Worm (Caenorhabditis elegans) whole organism, late embryonic: ENCODE results near the gene Y32G9B.1.
A peak's percentile ranks its signal among the peaks of the same experiment; 100 is the strongest.
"Not testable (repeated sequence)": the region's sequence is repeated elsewhere in the genome, so short reads cannot be mapped to it uniquely, and the experiment has no call there.

Experiments
- C08G9.2 ChIP-seq: sonication (generic microtip); optimal IDR thresholded peaks from 2 replicates; lab custom pipeline; 2016; ENCODE audit warnings: mild to moderate bottlenecking, missing genetic modification characterization, moderate library complexity, missing compliant biosample characterization
- F13H6.1 ChIP-seq: sonication (generic microtip); optimal IDR thresholded peaks from 2 replicates; lab custom pipeline; 2016; ENCODE audit warnings: missing genetic modification characterization, missing compliant biosample characterization
- Y22D7AL.16 ChIP-seq: sonication (generic microtip); optimal IDR thresholded peaks from 2 replicates; lab custom pipeline; 2016; ENCODE audit warnings: missing genetic modification characterization, missing compliant biosample characterization
- ceh-14 ChIP-seq: sonication (generic microtip); optimal IDR thresholded peaks from 2 replicates; lab custom pipeline; 2016; ENCODE audit warnings: missing genotype, missing genetic modification characterization, missing compliant biosample characterization
- ceh-18 ChIP-seq: sonication (generic microtip); optimal IDR thresholded peaks from 2 replicates; lab custom pipeline; 2016; ENCODE audit warnings: missing genetic modification characterization, missing compliant biosample characterization
- ceh-19 ChIP-seq: fragments of 200-800 bp; sonication (Bioruptor generic); optimal IDR thresholded peaks from 2 replicates; lab custom pipeline; 2018; ENCODE audit warnings: mild to moderate bottlenecking, missing genetic modification characterization, missing compliant biosample characterization
- ceh-22 ChIP-seq: sonication (generic microtip); optimal IDR thresholded peaks from 2 replicates; lab custom pipeline; 2017; ENCODE audit warnings: missing biosample characterization, missing genetic modification characterization
- ceh-24 ChIP-seq: sonication (generic microtip); optimal IDR thresholded peaks from 2 replicates; lab custom pipeline; 2016; ENCODE audit warnings: mild to moderate bottlenecking, missing genetic modification characterization, missing compliant biosample characterization
- ceh-30 ChIP-seq: fragments of 150-350 bp; optimal IDR thresholded peaks from 2 replicates; lab custom pipeline; 2014; ENCODE audit warnings: missing biosample characterization, missing genetic modification characterization
- ceh-45 ChIP-seq: fragments of 200-800 bp; sonication (Bioruptor generic); IDR thresholded peaks from 2 replicates; pipeline ENCODE4 v1.3.6; 2022; ENCODE audit warnings: missing genetic modification reagents, missing genetic modification characterization, missing compliant biosample characterization
- ceh-6 ChIP-seq: fragments of 200-800 bp; sonication (Bioruptor generic); optimal IDR thresholded peaks from 2 replicates; lab custom pipeline; 2018; ENCODE audit warnings: mild to moderate bottlenecking, missing genetic modification characterization, missing compliant biosample characterization
- dmd-4 ChIP-seq: sonication (generic microtip); optimal IDR thresholded peaks from 2 replicates; lab custom pipeline; 2016; ENCODE audit warnings: borderline replicate concordance, missing genetic modification characterization, missing compliant biosample characterization
- dve-1 ChIP-seq: sonication (generic microtip); optimal IDR thresholded peaks from 2 replicates; lab custom pipeline; 2017; ENCODE audit warnings: antibody characterized with exemption, mild to moderate bottlenecking, missing genetic modification characterization, missing compliant biosample characterization
- elt-4 ChIP-seq: sonication (generic microtip); optimal IDR thresholded peaks from 2 replicates; lab custom pipeline; 2016; ENCODE audit warnings: missing genetic modification characterization, missing compliant biosample characterization
- eyg-1 ChIP-seq: sonication (generic microtip); optimal IDR thresholded peaks from 2 replicates; lab custom pipeline; 2016; ENCODE audit warnings: missing genotype, missing genetic modification characterization, missing compliant biosample characterization
- hlh-15 ChIP-seq: sonication (generic microtip); optimal IDR thresholded peaks from 2 replicates; lab custom pipeline; 2016; ENCODE audit warnings: missing genetic modification characterization, missing compliant biosample characterization
- hlh-30 ChIP-seq: sonication (generic microtip); optimal IDR thresholded peaks from 2 replicates; lab custom pipeline; 2017; ENCODE audit warnings: antibody characterized with exemption, missing genetic modification characterization, missing compliant biosample characterization; ENCODE audit not compliant: insufficient read depth
- lin-11 ChIP-seq: fragments of 200-800 bp; sonication (Bioruptor generic); optimal IDR thresholded peaks from 2 replicates; lab custom pipeline; 2018; ENCODE audit warnings: mild to moderate bottlenecking, missing genetic modification characterization, missing compliant biosample characterization
- madf-2 ChIP-seq: sonication (generic microtip); optimal IDR thresholded peaks from 2 replicates; lab custom pipeline; 2017; ENCODE audit warnings: missing genetic modification characterization, missing compliant biosample characterization
- nfya-1 ChIP-seq: sonication (generic microtip); optimal IDR thresholded peaks from 2 replicates; lab custom pipeline; 2017; ENCODE audit warnings: missing genetic modification characterization, mild to moderate bottlenecking, missing compliant biosample characterization, antibody characterized with exemption, moderate library complexity
- nhr-11 ChIP-seq: fragments of 150-350 bp; optimal IDR thresholded peaks from 2 replicates; lab custom pipeline; 2014; ENCODE audit warnings: missing biosample characterization, missing genetic modification characterization
- odd-2 ChIP-seq: sonication (generic microtip); optimal IDR thresholded peaks from 2 replicates; lab custom pipeline; 2017; ENCODE audit warnings: antibody characterized with exemption, mild to moderate bottlenecking, missing genetic modification characterization, missing compliant biosample characterization
- pag-3 ChIP-seq: sonication (generic microtip); optimal IDR thresholded peaks from 2 replicates; lab custom pipeline; 2016; ENCODE audit warnings: missing compliant biosample characterization, missing genetic modification characterization, borderline replicate concordance
- pax-1 ChIP-seq: fragments of 150-350 bp; optimal IDR thresholded peaks from 2 replicates; lab custom pipeline; 2014; ENCODE audit warnings: missing biosample characterization, missing genetic modification characterization
- pha-2 ChIP-seq: sonication (generic microtip); optimal IDR thresholded peaks from 2 replicates; lab custom pipeline; 2017; ENCODE audit warnings: mild to moderate bottlenecking, missing genetic modification characterization, missing compliant biosample characterization
- pha-4 ChIP-seq: fragments of 150-350 bp; optimal IDR thresholded peaks from 2 replicates; lab custom pipeline; 2018; ENCODE audit warnings: missing biosample characterization, missing genetic modification reagents, missing genetic modification characterization
- rnt-1 ChIP-seq: sonication (generic microtip); optimal IDR thresholded peaks from 2 replicates; lab custom pipeline; 2016; ENCODE audit warnings: missing genetic modification characterization, missing compliant biosample characterization
- sdc-2 ChIP-seq: sonication (generic microtip); optimal IDR thresholded peaks from 2 replicates; lab custom pipeline; 2016; ENCODE audit warnings: missing genotype, missing genetic modification characterization, missing compliant biosample characterization
- syd-9 ChIP-seq: sonication (generic microtip); optimal IDR thresholded peaks from 2 replicates; lab custom pipeline; 2016; ENCODE audit warnings: mild to moderate bottlenecking, missing genetic modification characterization, moderate library complexity, missing compliant biosample characterization
- tbx-2 ChIP-seq: sonication (generic microtip); optimal IDR thresholded peaks from 2 replicates; lab custom pipeline; 2016; ENCODE audit warnings: missing genetic modification characterization, missing compliant biosample characterization
- ttx-3 ChIP-seq: sonication (generic microtip); optimal IDR thresholded peaks from 2 replicates; lab custom pipeline; 2016; ENCODE audit warnings: missing genetic modification reagents, missing genetic modification characterization, missing compliant biosample characterization
- unc-42 ChIP-seq: sonication (generic microtip); optimal IDR thresholded peaks from 2 replicates; lab custom pipeline; 2016; ENCODE audit warnings: missing genotype, missing genetic modification characterization, missing compliant biosample characterization
- unc-55 ChIP-seq: sonication (generic microtip); optimal IDR thresholded peaks from 2 replicates; lab custom pipeline; 2017; ENCODE audit warnings: missing biosample characterization, missing genetic modification reagents, missing genetic modification characterization
- unc-86 ChIP-seq: sonication (generic microtip); optimal IDR thresholded peaks from 2 replicates; lab custom pipeline; 2016; ENCODE audit warnings: missing genetic modification characterization, missing compliant biosample characterization
- ztf-16 ChIP-seq: sonication (generic microtip); optimal IDR thresholded peaks from 2 replicates; lab custom pipeline; 2017; ENCODE audit warnings: missing genetic modification characterization, missing compliant biosample characterization

Y32G9B.1 gene

DNA sequence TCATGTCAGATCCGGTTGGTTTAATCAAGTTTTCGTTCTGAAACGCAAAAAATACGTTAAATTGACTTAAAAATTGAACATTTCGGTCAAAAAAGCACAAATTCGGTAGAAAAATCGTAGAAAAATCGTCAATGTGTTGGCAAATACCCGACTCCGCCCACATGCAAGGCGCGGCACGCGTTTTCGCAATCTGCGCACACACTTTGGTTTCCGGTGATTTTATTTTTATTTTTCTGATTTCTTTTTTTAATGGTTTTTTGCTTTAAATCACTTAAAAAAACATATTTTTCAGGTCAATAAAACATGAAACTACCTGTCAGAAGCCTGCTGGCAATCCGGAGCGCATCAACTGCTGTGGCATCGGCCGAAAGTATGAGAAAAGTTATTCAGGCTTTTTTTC, 8.6 kb downstream of the Y32G9B.1 start, which contains the start of the genes gly-7 and mrpl-39 (continued):
- TF ChIP-seq ceh-19 (GFP tag; lab: Kevin White, UChicago): peak; percentile 14

DNA sequence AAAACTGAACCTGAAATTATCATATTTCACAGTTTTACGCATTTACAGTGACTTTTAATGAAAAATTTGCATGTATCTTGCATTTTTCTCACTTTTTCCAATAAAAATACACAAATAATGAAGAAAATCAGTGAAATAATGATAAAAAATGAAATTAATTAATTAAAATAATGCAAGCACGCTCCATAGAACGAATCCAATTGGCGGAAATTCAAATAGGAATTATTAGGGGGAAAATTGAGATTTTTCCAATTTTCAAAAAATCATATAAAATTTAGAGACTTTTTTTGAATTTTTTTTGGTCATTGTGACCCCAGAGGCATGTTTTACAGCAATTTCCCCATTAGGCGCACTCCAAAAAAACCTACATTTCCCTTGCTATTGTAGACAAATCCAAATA, 9.1 kb downstream of the Y32G9B.1 start:
- TF ChIP-seq dmd-4 (tag; lab: Kevin White, UChicago) (no peak), odd-2 (tag; lab: Kevin White, UChicago) (no peak), dve-1 (tag; lab: Kevin White, UChicago) (no peak), hlh-15 (tag; lab: Kevin White, UChicago) (no peak), ceh-45 (GFP tag; lab: Robert Waterston, UW) (no peak), Y22D7AL.16 (tag; lab: Kevin White, UChicago) (no peak), ceh-14 (tag; lab: Kevin White, UChicago) (no peak), sdc-2 (tag; lab: Kevin White, UChicago) (no peak), pag-3 (tag; lab: Kevin White, UChicago) (no peak), pax-1 (no peak), eyg-1 (no peak), ceh-6 (GFP tag; lab: Kevin White, UChicago) (no peak), unc-55 (GFP tag; lab: Kevin White, UChicago) (no peak)

DNA sequence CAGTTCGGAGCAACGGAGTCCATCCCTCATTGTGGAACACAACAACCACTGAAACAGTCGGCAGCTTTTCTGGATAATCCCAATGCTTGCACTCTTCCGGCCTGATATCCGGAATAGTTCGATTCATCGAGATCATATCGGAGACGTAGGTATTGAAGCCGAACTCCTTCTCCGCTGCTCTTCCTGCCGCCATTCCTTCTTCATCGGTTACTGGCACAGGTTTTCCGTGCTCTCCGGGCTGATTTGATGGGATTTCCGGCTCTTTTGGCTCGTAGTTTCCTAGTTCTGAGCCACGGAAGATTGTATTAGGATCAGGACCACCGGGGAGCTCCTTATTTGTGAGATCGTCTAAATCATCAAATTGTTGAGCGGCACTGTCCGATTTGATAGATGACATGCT, 9.9 kb downstream of the Y32G9B.1 start:
- TF ChIP-seq ztf-16: no peak
- no peak for TF ChIP-seq ceh-30 (tag; lab: Kevin White, UChicago)
- TF ChIP-seq ceh-45 (GFP tag; lab: Robert Waterston, UW): no peak
- TF ChIP-seq pha-2 (tag; lab: Kevin White, UChicago): no peak
- TF ChIP-seq syd-9: no peak
- TF ChIP-seq nhr-11: no peak
- no peak for TF ChIP-seq pha-4 (tag; lab: Kevin White, UChicago)
- no peak for TF ChIP-seq ttx-3 (tag; lab: Kevin White, UChicago)
- no peak for TF ChIP-seq F13H6.1 (tag; lab: Kevin White, UChicago)
- no peak for TF ChIP-seq unc-86 (tag; lab: Kevin White, UChicago)
- no peak for TF ChIP-seq tbx-2 (tag; lab: Kevin White, UChicago)

DNA sequence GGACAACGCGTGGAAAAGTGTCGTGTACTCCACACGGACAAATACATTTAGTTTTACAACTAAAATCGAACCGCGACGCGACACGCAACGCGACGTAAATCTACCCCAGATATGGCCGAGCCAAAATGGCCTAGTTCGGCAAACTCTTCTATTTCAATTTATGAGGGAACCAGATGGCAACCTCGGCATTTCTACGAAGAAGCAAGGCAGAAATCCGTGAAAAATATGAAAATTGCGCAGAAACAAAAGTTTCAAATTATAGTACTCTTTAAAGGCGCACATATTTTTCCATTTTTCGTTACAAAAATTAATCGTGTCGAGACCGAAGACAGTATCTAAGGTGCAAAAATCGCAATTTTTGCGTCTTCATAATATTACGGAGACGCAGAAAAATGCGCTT, 15.1 kb downstream of the Y32G9B.1 start, which contains the start of gene Y46H3A.5:
Gene Y46H3A.5, minus strand, starts transcription at position 101 of the 400 bp plus-strand sequence.
- not testable (repeated sequence) for TF ChIP-seq syd-9; hlh-30 (tag; lab: Kevin White, UChicago); madf-2
- TF ChIP-seq, all 69 proteins: peak for 0; not testable (repeated sequence) for 69

DNA sequence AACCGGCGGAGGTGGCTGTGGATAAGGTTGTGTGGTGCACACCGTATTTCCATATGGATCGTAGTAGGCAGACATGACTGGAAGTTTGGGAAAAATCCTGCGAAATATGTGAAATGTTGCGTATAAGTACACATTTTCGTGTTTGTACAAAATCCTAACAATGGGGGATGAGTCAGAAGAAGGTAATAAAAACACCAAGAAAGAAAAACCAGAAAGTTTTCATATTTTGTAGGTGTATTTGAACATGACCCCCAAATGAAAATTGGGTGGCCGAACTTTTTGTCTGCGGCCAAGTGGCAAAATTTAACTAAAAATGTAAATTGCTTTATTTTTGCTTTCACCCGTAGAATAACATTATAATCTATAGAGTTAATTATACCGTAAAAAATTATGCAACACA, 18.8 kb downstream of the Y32G9B.1 start, which contains the start of gene Y46H3A.4:
Gene Y46H3A.4, minus strand, starts transcription at position 101 of the 400 bp plus-strand sequence.
- TF ChIP-seq unc-42 (tag; lab: Kevin White, UChicago) (no peak), pha-2 (tag; lab: Kevin White, UChicago) (no peak), elt-4 (tag; lab: Kevin White, UChicago) (no peak), ceh-24 (tag; lab: Kevin White, UChicago) (no peak)

DNA sequence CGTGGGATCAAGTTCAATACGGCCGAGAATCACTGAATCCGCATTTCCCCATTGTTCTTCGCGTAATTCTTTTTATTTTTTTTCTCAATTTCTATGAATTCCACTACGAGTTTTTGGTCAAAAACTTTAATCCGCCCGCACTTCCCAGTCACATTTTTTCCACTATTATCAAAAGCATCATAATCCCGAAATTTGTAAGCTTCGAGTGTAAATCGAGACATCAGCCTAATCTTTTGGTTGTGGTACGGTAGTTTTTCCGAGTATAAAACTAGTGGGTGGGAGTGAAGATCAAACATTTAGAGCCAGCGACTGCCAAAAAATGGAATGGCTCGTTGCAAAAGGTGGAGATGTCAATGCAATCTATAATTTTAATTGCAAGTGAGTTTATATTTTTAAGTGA, 22.7 kb downstream of the Y32G9B.1 start, which contains the start of gene srt-42:
Gene srt-42, plus strand, starts transcription at position 301 of the 400 bp plus-strand sequence.
- TF ChIP-seq lin-11 (tag; lab: Kevin White, UChicago) (no peak), ceh-22 (tag; lab: Kevin White, UChicago) (no peak), unc-86 (tag; lab: Kevin White, UChicago) (no peak), ceh-30 (tag; lab: Kevin White, UChicago) (no peak), ttx-3 (tag; lab: Kevin White, UChicago) (no peak), pha-2 (tag; lab: Kevin White, UChicago) (no peak), C08G9.2 (tag; lab: Kevin White, UChicago) (no peak), ceh-14 (tag; lab: Kevin White, UChicago) (no peak), ceh-18 (no peak), dmd-4 (tag; lab: Kevin White, UChicago) (no peak), pag-3 (tag; lab: Kevin White, UChicago) (no peak), unc-55 (GFP tag; lab: Kevin White, UChicago) (no peak), rnt-1 (tag; lab: Kevin White, UChicago) (no peak), ztf-16 (no peak), pha-4 (tag; lab: Kevin White, UChicago) (no peak), nfya-1 (no peak)
